Worm (Caenorhabditis elegans) whole organism, L1 larva: ENCODE data around the gene inx-7.
A peak's percentile ranks its signal among the peaks of the same experiment; 100 is the strongest.

Experiments
- C16A3.4 ChIP-seq: fragments of 150-350 bp; optimal IDR thresholded peaks from 2 replicates; lab custom pipeline; 2014; ENCODE audit warnings: missing biosample characterization, missing genetic modification characterization
- F16B12.6 ChIP-seq: fragments of 150-350 bp; optimal IDR thresholded peaks from 2 replicates; lab custom pipeline; 2014; ENCODE audit warnings: missing biosample characterization, missing genetic modification characterization
- aly-2 ChIP-seq: fragments of 150-350 bp; optimal IDR thresholded peaks from 2 replicates; lab custom pipeline; 2014; ENCODE audit warnings: missing biosample characterization, missing genetic modification characterization
- ceh-82 ChIP-seq, 3 experiments: fragments of 150-350 bp in 1 of 3; sonication (generic microtip) in 2 of 3; optimal IDR thresholded peaks; 2 replicates each; lab custom pipeline; 2014 to 2017; ENCODE audit warnings: missing biosample characterization in 3 of 3, missing genetic modification characterization in 3 of 3
- ceh-88 ChIP-seq: fragments of 200-800 bp; sonication (Bioruptor generic); IDR thresholded peaks from 2 replicates; pipeline ENCODE4 v1.3.6; 2022; ENCODE audit warnings: missing genetic modification characterization, missing compliant biosample characterization
- ceh-90 ChIP-seq: sonication (generic microtip); optimal IDR thresholded peaks from 2 replicates; lab custom pipeline; 2016; ENCODE audit warnings: missing genetic modification characterization, missing compliant biosample characterization
- dpl-1 ChIP-seq, 3 experiments: fragments of 150-350 bp in 2 of 3; sonication (generic microtip) in 1 of 3; optimal IDR thresholded peaks; 2 replicates each; lab custom pipeline; 2014 to 2017; ENCODE audit warnings: missing biosample characterization in 3 of 3, missing genetic modification characterization in 3 of 3, missing genetic modification reagents in 3 of 3
- efl-1 ChIP-seq, 4 experiments: fragments of 150-350 bp; optimal IDR thresholded peaks in 3 of 4; peaks in 1 of 4; 1 replicate in 1 of 4; 2 replicates in 3 of 4; lab custom pipeline; 2014; ENCODE audit warnings: missing biosample characterization in 2 of 4, missing genetic modification characterization in 2 of 4, missing genetic modification reagents in 2 of 4
- egl-13 ChIP-seq: sonication (generic microtip); optimal IDR thresholded peaks from 2 replicates; lab custom pipeline; 2016; ENCODE audit warnings: missing genotype, missing genetic modification reagents, missing genetic modification characterization, missing compliant biosample characterization
- egl-27 ChIP-seq, 2 experiments: fragments of 150-350 bp in 1 of 2; sonication (generic microtip); optimal IDR thresholded peaks; 3 replicates each; lab custom pipeline; 2017 to 2018; ENCODE audit warnings: missing biosample characterization in 2 of 2, missing genetic modification characterization in 2 of 2, missing genetic modification reagents in 2 of 2
- elt-2 ChIP-seq: sonication (generic microtip); optimal IDR thresholded peaks from 2 replicates; lab custom pipeline; 2016; ENCODE audit warnings: missing genetic modification characterization, mild to moderate bottlenecking, inconsistent platforms, missing compliant biosample characterization, missing genetic modification reagents
- fkh-8 ChIP-seq: sonication (generic microtip); optimal IDR thresholded peaks from 2 replicates; lab custom pipeline; 2016; ENCODE audit warnings: mild to moderate bottlenecking, missing genetic modification characterization, missing compliant biosample characterization
- fos-1 ChIP-seq: fragments of 150-350 bp; optimal IDR thresholded peaks from 2 replicates; lab custom pipeline; 2014; ENCODE audit warnings: missing biosample characterization, missing genetic modification characterization
- grh-1 ChIP-seq: fragments of 200-800 bp; sonication (Bioruptor generic); IDR thresholded peaks from 2 replicates; pipeline ENCODE4 v1.3.6; 2022; ENCODE audit warnings: missing genetic modification reagents, missing genetic modification characterization, missing compliant biosample characterization
- hpl-2 ChIP-seq: fragments of 150-350 bp; optimal IDR thresholded peaks from 2 replicates; lab custom pipeline; 2014; ENCODE audit warnings: missing biosample characterization, missing genetic modification reagents, missing genetic modification characterization
- irx-1 ChIP-seq: sonication (generic microtip); optimal IDR thresholded peaks from 2 replicates; lab custom pipeline; 2016; ENCODE audit warnings: missing genetic modification characterization, missing compliant biosample characterization
- isw-1 ChIP-seq: fragments of 200-800 bp; sonication (Bioruptor generic); IDR thresholded peaks from 2 replicates; pipeline ENCODE4 v1.3.6; 2022; ENCODE audit warnings: missing genetic modification characterization, missing compliant biosample characterization
- jun-1 ChIP-seq: fragments of 150-350 bp; optimal IDR thresholded peaks from 2 replicates; lab custom pipeline; 2014; ENCODE audit warnings: missing biosample characterization, missing genetic modification reagents, missing genetic modification characterization
- lin-13 ChIP-seq: fragments of 150-350 bp; optimal IDR thresholded peaks from 2 replicates; lab custom pipeline; 2014; ENCODE audit warnings: missing biosample characterization, missing genetic modification reagents, missing genetic modification characterization
- lin-14 ChIP-seq: fragments of 200-800 bp; sonication (Bioruptor generic); optimal IDR thresholded peaks from 2 replicates; lab custom pipeline; 2018; ENCODE audit warnings: mild to moderate bottlenecking, missing genetic modification characterization, moderate library complexity, missing compliant biosample characterization
- lin-15B ChIP-seq: fragments of 150-350 bp; sonication (generic microtip); optimal IDR thresholded peaks from 3 replicates; lab custom pipeline; 2014; ENCODE audit warnings: missing biosample characterization, missing genetic modification characterization
- lin-39 ChIP-seq: fragments of 150-350 bp; optimal IDR thresholded peaks from 2 replicates; lab custom pipeline; 2014; ENCODE audit warnings: missing biosample characterization, missing genetic modification reagents, missing genetic modification characterization
- lsy-2 ChIP-seq, 2 experiments: fragments of 150-350 bp; optimal IDR thresholded peaks; 2 replicates each; lab custom pipeline; 2014; ENCODE audit warnings: missing biosample characterization in 2 of 2, missing genetic modification characterization in 2 of 2
- mab-9 ChIP-seq: fragments of 200-800 bp; sonication (Bioruptor generic); IDR thresholded peaks from 2 replicates; pipeline ENCODE4 v1.3.6; 2022; ENCODE audit warnings: missing genetic modification reagents, missing genetic modification characterization, missing compliant biosample characterization
- mdl-1 ChIP-seq, 2 experiments: fragments of 150-350 bp; optimal IDR thresholded peaks; 2 replicates each; lab custom pipeline; 2014 to 2017; ENCODE audit warnings: missing biosample characterization in 2 of 2, missing genetic modification characterization in 2 of 2, inconsistent platforms in 1 of 2
- mef-2 ChIP-seq: fragments of 150-350 bp; optimal IDR thresholded peaks from 2 replicates; lab custom pipeline; 2014; ENCODE audit warnings: missing biosample characterization, missing genetic modification characterization
- mep-1 ChIP-seq: fragments of 150-350 bp; optimal IDR thresholded peaks from 2 replicates; lab custom pipeline; 2014; ENCODE audit warnings: missing biosample characterization, missing genetic modification characterization
- nhr-11 ChIP-seq: fragments of 150-350 bp; optimal IDR thresholded peaks from 2 replicates; lab custom pipeline; 2014; ENCODE audit warnings: missing biosample characterization, missing genetic modification characterization
- nhr-12 ChIP-seq: sonication (generic microtip); optimal IDR thresholded peaks from 2 replicates; lab custom pipeline; 2017; ENCODE audit warnings: missing biosample characterization, missing genetic modification characterization
- nhr-19 ChIP-seq: fragments of 200-800 bp; sonication (Bioruptor generic); conservative IDR thresholded peaks from 2 replicates; pipeline ENCODE4 v1.3.6; 2022; ENCODE audit warnings: missing genetic modification characterization, missing compliant biosample characterization
- nhr-20 ChIP-seq: sonication (generic microtip); optimal IDR thresholded peaks from 2 replicates; lab custom pipeline; 2016; ENCODE audit warnings: mild to moderate bottlenecking, missing genetic modification characterization, missing compliant biosample characterization
- nhr-237 ChIP-seq: fragments of 150-350 bp; optimal IDR thresholded peaks from 2 replicates; lab custom pipeline; 2014; ENCODE audit warnings: missing biosample characterization, missing genetic modification characterization
- nhr-71 ChIP-seq: sonication (generic microtip); optimal IDR thresholded peaks from 2 replicates; lab custom pipeline; 2016; ENCODE audit warnings: mild to moderate bottlenecking, missing genetic modification characterization, moderate library complexity, missing compliant biosample characterization
- nhr-85 ChIP-seq: sonication (generic microtip); peaks from one replicate; lab custom pipeline; 2016; ENCODE audit warnings: missing genetic modification characterization, inconsistent platforms, missing compliant biosample characterization
- nhr-90 ChIP-seq: sonication (generic microtip); optimal IDR thresholded peaks from 2 replicates; lab custom pipeline; 2016; ENCODE audit warnings: mild to moderate bottlenecking, missing genetic modification characterization, missing compliant biosample characterization; ENCODE audit not compliant: poor library complexity
- pag-3 ChIP-seq: sonication (generic microtip); optimal IDR thresholded peaks from 2 replicates; lab custom pipeline; 2017; ENCODE audit warnings: missing genetic modification characterization, mild to moderate bottlenecking, missing compliant biosample characterization, antibody characterized with exemption, borderline replicate concordance; ENCODE audit not compliant: insufficient read depth
- pqm-1 ChIP-seq: sonication (generic microtip); optimal IDR thresholded peaks from 3 replicates; lab custom pipeline; 2017; ENCODE audit warnings: missing biosample characterization, missing genetic modification characterization
- skn-1 ChIP-seq: fragments of 150-350 bp; optimal IDR thresholded peaks from 2 replicates; lab custom pipeline; 2014; ENCODE audit warnings: missing biosample characterization, missing genetic modification characterization
- snpc-4 ChIP-seq: fragments of 150-350 bp; optimal IDR thresholded peaks from 2 replicates; lab custom pipeline; 2014; ENCODE audit warnings: missing biosample characterization, missing genetic modification characterization
- sox-4 ChIP-seq: sonication (generic microtip); optimal IDR thresholded peaks from 2 replicates; lab custom pipeline; 2016; ENCODE audit warnings: missing genetic modification characterization, missing compliant biosample characterization
- unc-130 ChIP-seq: fragments of 150-350 bp; optimal IDR thresholded peaks from 2 replicates; lab custom pipeline; 2017; ENCODE audit warnings: missing biosample characterization, missing genetic modification characterization, inconsistent platforms
- unc-30 ChIP-seq: sonication (generic microtip); optimal IDR thresholded peaks from 2 replicates; lab custom pipeline; 2017; ENCODE audit warnings: missing biosample characterization, missing genetic modification characterization
- unc-62 ChIP-seq: fragments of 150-350 bp; optimal IDR thresholded peaks from 2 replicates; lab custom pipeline; 2014; ENCODE audit warnings: missing biosample characterization, missing genetic modification reagents, missing genetic modification characterization
- zip-4 ChIP-seq: fragments of 200-800 bp; sonication (Bioruptor generic); optimal IDR thresholded peaks from 2 replicates; lab custom pipeline; 2018; ENCODE audit warnings: mild to moderate bottlenecking, missing genetic modification characterization, moderate library complexity, missing compliant biosample characterization
- ztf-11 ChIP-seq, 2 experiments: sonication (generic microtip); optimal IDR thresholded peaks; 2 replicates each; lab custom pipeline; 2016 to 2017; ENCODE audit warnings: missing genetic modification characterization in 2 of 2, missing biosample characterization in 1 of 2, missing compliant biosample characterization in 1 of 2
- ztf-4 ChIP-seq: fragments of 150-350 bp; optimal IDR thresholded peaks from 2 replicates; lab custom pipeline; 2014; ENCODE audit warnings: missing biosample characterization, missing genetic modification characterization

The inx-7 gene

ce11 chrIV:5973947-5974495, 27.6 kb upstream of the inx-7 start (continued):
- TF ChIP-seq snpc-4 (tag; lab: Kevin White, UChicago), result no peak
- peak; percentile 89 for TF ChIP-seq lin-14 (GFP tag; lab: Kevin White, UChicago)
- TF ChIP-seq lin-13 (GFP tag; lab: Kevin White, UChicago), result no peak
- TF ChIP-seq mef-2 (tag; lab: Kevin White, UChicago), result peak; percentile 8
- no peak for TF ChIP-seq lin-39 (tag; lab: Kevin White, UChicago)
- peak; percentile 4 for TF ChIP-seq nhr-20
- no peak for TF ChIP-seq nhr-11 (tag; lab: Kevin White, UChicago)
- peak in 1 of 2 experiments; percentile 28 for TF ChIP-seq ztf-11 (tag; optimal IDR thresholded peaks at IDR 0.05; lab: Kevin White, UChicago)
- TF ChIP-seq jun-1, result no peak
- TF ChIP-seq irx-1, result peak; percentile 36
- peak; percentile 8 for TF ChIP-seq skn-1
- TF ChIP-seq unc-30, result no peak
- TF ChIP-seq ceh-90 (tag; lab: Kevin White, UChicago), result no peak
- TF ChIP-seq zip-4, result no peak
- TF ChIP-seq lsy-2 (tag; optimal IDR thresholded peaks at IDR 0.05; lab: Kevin White, UChicago), result peak; percentile 27 to 57
- TF ChIP-seq ztf-4, result peak; percentile 32
- TF ChIP-seq nhr-85, result no peak
- peak; percentile 68 for TF ChIP-seq fkh-8 (tag; lab: Kevin White, UChicago)
- TF ChIP-seq mab-9 (GFP tag; lab: Robert Waterston, UW), result no peak
- no peak for TF ChIP-seq pqm-1 (tag; lab: Kevin White, UChicago)
- no peak for TF ChIP-seq nhr-90 (tag; lab: Kevin White, UChicago)
- TF ChIP-seq fos-1 (tag; lab: Kevin White, UChicago), result no peak
- TF ChIP-seq nhr-71, result peak; percentile 76
- TF ChIP-seq mep-1, result peak; percentile 13
- TF ChIP-seq aly-2, result peak; percentile 33
- no peak for TF ChIP-seq unc-130 (tag; lab: Kevin White, UChicago)
- TF ChIP-seq grh-1 (GFP tag; lab: Robert Waterston, UW), result no peak
- TF ChIP-seq hpl-2, result no peak
- TF ChIP-seq ceh-88 (GFP tag; lab: Robert Waterston, UW), result no peak
- no peak for TF ChIP-seq C16A3.4 (tag; lab: Kevin White, UChicago)
- no peak for TF ChIP-seq lin-15B (tag; lab: Kevin White, UChicago)
- TF ChIP-seq egl-13 (tag; lab: Kevin White, UChicago), result peak; percentile 35
- no peak for TF ChIP-seq nhr-12 (tag; lab: Kevin White, UChicago)
- no peak for TF ChIP-seq elt-2 (tag; lab: Kevin White, UChicago)
- no peak for TF ChIP-seq nhr-237 (tag; lab: Kevin White, UChicago)
- TF ChIP-seq egl-27 (tag; optimal IDR thresholded peaks at IDR 0.05; lab: Kevin White, UChicago), result no peak
- peak; percentile 94 for TF ChIP-seq pag-3 (tag; lab: Kevin White, UChicago)
- peak; percentile 37 for TF ChIP-seq nhr-19
- peak in 1 of 3 experiments; percentile 61 for TF ChIP-seq ceh-82 (tag; optimal IDR thresholded peaks at IDR 0.05; lab: Kevin White, UChicago)
- no peak for TF ChIP-seq unc-62
- peak in 1 of 2 experiments; percentile 3 for TF ChIP-seq mdl-1 (tag; optimal IDR thresholded peaks at IDR 0.05; lab: Kevin White, UChicago)
- no peak for TF ChIP-seq sox-4 (tag; lab: Kevin White, UChicago)
- peak; percentile 40 to 47 for TF ChIP-seq efl-1 (optimal IDR thresholded peaks at IDR 0.05; lab: Kevin White, UChicago)
- TF ChIP-seq efl-1 (GFP tag; optimal IDR thresholded peaks at IDR 0.05 in 1 of 2; lab: Kevin White, UChicago), result peak; percentile 30 to 85
- TF ChIP-seq dpl-1 (GFP tag; optimal IDR thresholded peaks at IDR 0.05; lab: Kevin White, UChicago), result peak in 1 of 3 experiments; percentile 25
- TF ChIP-seq F16B12.6 (tag; lab: Kevin White, UChicago), result no peak
- peak; percentile 58 for TF ChIP-seq isw-1
- TF ChIP-seq, all 84 proteins: peak for 34
